Fruit fly (Drosophila melanogaster) Kc167 (cell line): ENCODE data around the gene CG6479.

Experiments used
- Myc ChIP-seq: fragments of >200 bp; optimal IDR thresholded peaks from 2 replicates; lab custom pipeline; 2017; ENCODE audit warnings: missing external identifiers
- Sin3A ChIP-seq: fragments of >200 bp; optimal IDR thresholded peaks from 2 replicates; lab custom pipeline; 2018; ENCODE audit warnings: missing external identifiers
- h ChIP-seq: fragments of >200 bp; optimal IDR thresholded peaks from 3 replicates; lab custom pipeline; 2018; ENCODE audit warnings: missing external identifiers
- insv ChIP-seq: fragments of >200 bp; optimal IDR thresholded peaks from 3 replicates; lab custom pipeline; 2018; ENCODE audit warnings: missing external identifiers
- psq ChIP-seq: fragments of >200 bp; optimal IDR thresholded peaks from 2 replicates; lab custom pipeline; 2017; ENCODE audit warnings: missing external identifiers
- ttk ChIP-seq: sonication (Bioruptor generic); optimal IDR thresholded peaks from 2 replicates; lab custom pipeline; 2017; ENCODE audit warnings: missing external identifiers

- TF ChIP-seq Myc (lab: Kevin White, UChicago) (no peak), Sin3A (lab: Kevin White, UChicago) (no peak), insv (lab: Kevin White, UChicago) (no peak), h (no peak), psq (lab: Kevin White, UChicago) (no peak), ttk (no peak)
Measured at dm6 chr3L:17329069-17329468, 10.0 kb downstream of the CG6479 start, which contains the start of gene Or74a.
